Fruit fly (Drosophila melanogaster): Measurements from ENCODE around the gene CG11843.

DNA sequence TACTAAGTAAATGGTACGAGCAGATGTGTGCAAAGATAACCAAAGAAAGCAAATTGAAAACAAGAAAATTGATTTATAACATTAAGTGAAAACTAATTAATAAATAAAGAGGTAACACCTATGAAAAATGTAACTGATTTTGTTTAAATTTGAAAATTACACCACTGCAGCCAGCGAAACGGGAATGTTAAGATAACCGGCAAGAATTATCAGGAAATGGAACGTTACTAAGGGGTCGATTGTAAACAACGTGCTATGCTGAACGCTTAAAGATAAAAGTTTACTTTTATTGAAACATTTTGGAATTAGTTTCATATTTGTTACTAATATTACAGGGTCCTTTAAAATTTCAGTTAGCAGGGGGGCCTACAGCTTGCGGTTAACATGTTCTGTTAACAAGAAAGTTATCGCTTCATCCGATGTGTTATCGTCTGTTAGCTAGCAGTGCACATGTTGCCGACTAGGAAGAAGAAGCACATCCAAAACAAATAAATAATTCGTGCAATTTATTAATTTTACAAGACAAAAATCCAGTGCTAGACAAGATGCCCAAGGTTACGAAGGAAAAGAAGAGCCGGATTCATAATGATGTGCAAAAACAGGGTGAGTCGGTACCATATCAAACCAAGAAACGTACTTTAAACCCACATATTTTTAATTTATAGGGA, 5.0 kb upstream of the CG11843 start, which contains the start of gene CG11837:
- TF ChIP-seq CG16779 (tag; optimal IDR thresholded peaks at IDR 0.05) (no peak), CG34406 (GFP tag; optimal IDR thresholded peaks at IDR 0.05) (no peak), CG9139 (GFP tag; optimal IDR thresholded peaks at IDR 0.05) (no peak), Met (GFP tag; optimal IDR thresholded peaks at IDR 0.05) (no peak), CG3032 (tag; optimal IDR thresholded peaks at IDR 0.05) (no peak), OdsH (GFP tag; optimal IDR thresholded peaks at IDR 0.05) (no peak)
